Worm (Caenorhabditis elegans) whole organism, L1 larva: ENCODE results near the gene dao-6.

Source experiments
- C04F5.9 ChIP-seq: sonication (generic microtip); optimal IDR thresholded peaks from 2 replicates; lab custom pipeline; 2016; ENCODE audit warnings: missing genetic modification characterization, missing compliant biosample characterization
- C16A3.4 ChIP-seq: fragments of 150-350 bp; optimal IDR thresholded peaks from 2 replicates; lab custom pipeline; 2014; ENCODE audit warnings: missing biosample characterization, missing genetic modification characterization
- F16B12.6 ChIP-seq: fragments of 150-350 bp; optimal IDR thresholded peaks from 2 replicates; lab custom pipeline; 2014; ENCODE audit warnings: missing biosample characterization, missing genetic modification characterization
- Y116A8C.19 ChIP-seq: sonication (generic microtip); optimal IDR thresholded peaks from 2 replicates; lab custom pipeline; 2016; ENCODE audit warnings: missing compliant biosample characterization, missing genetic modification characterization, borderline replicate concordance
- aha-1 ChIP-seq: fragments of 150-350 bp; optimal IDR thresholded peaks from 2 replicates; lab custom pipeline; 2014; ENCODE audit warnings: missing biosample characterization, missing genetic modification characterization
- blmp-1 ChIP-seq: fragments of 150-350 bp; optimal IDR thresholded peaks from 2 replicates; lab custom pipeline; 2014; ENCODE audit warnings: missing biosample characterization, missing genetic modification characterization
- ceh-82 ChIP-seq, 3 experiments: fragments of 150-350 bp in 1 of 3; sonication (generic microtip) in 2 of 3; optimal IDR thresholded peaks; 2 replicates each; lab custom pipeline; 2014 to 2017; ENCODE audit warnings: missing biosample characterization in 3 of 3, missing genetic modification characterization in 3 of 3
- ceh-88 ChIP-seq: fragments of 200-800 bp; sonication (Bioruptor generic); IDR thresholded peaks from 2 replicates; pipeline ENCODE4 v1.3.6; 2022; ENCODE audit warnings: missing genetic modification characterization, missing compliant biosample characterization
- dpl-1 ChIP-seq, 3 experiments: fragments of 150-350 bp in 2 of 3; sonication (generic microtip) in 1 of 3; optimal IDR thresholded peaks; 2 replicates each; lab custom pipeline; 2014 to 2017; ENCODE audit warnings: missing biosample characterization in 3 of 3, missing genetic modification characterization in 3 of 3, missing genetic modification reagents in 3 of 3
- efl-1 ChIP-seq, 4 experiments: fragments of 150-350 bp; optimal IDR thresholded peaks in 3 of 4; peaks in 1 of 4; 1 replicate in 1 of 4; 2 replicates in 3 of 4; lab custom pipeline; 2014; ENCODE audit warnings: missing biosample characterization in 2 of 4, missing genetic modification characterization in 2 of 4, missing genetic modification reagents in 2 of 4
- egl-13 ChIP-seq: sonication (generic microtip); optimal IDR thresholded peaks from 2 replicates; lab custom pipeline; 2016; ENCODE audit warnings: missing genotype, missing genetic modification reagents, missing genetic modification characterization, missing compliant biosample characterization
- egl-27 ChIP-seq, 2 experiments: fragments of 150-350 bp in 1 of 2; sonication (generic microtip); optimal IDR thresholded peaks; 3 replicates each; lab custom pipeline; 2017 to 2018; ENCODE audit warnings: missing biosample characterization in 2 of 2, missing genetic modification characterization in 2 of 2, missing genetic modification reagents in 2 of 2
- ets-5 ChIP-seq: fragments of 200-800 bp; sonication (Bioruptor generic); IDR thresholded peaks from 2 replicates; pipeline ENCODE4 v1.3.6; 2022; ENCODE audit warnings: missing genetic modification characterization, missing compliant biosample characterization
- fkh-10 ChIP-seq: sonication (generic microtip); optimal IDR thresholded peaks from 2 replicates; lab custom pipeline; 2017; ENCODE audit warnings: missing biosample characterization, missing genetic modification reagents, missing genetic modification characterization
- fos-1 ChIP-seq: fragments of 150-350 bp; optimal IDR thresholded peaks from 2 replicates; lab custom pipeline; 2014; ENCODE audit warnings: missing biosample characterization, missing genetic modification characterization
- grh-1 ChIP-seq: fragments of 200-800 bp; sonication (Bioruptor generic); IDR thresholded peaks from 2 replicates; pipeline ENCODE4 v1.3.6; 2022; ENCODE audit warnings: missing genetic modification reagents, missing genetic modification characterization, missing compliant biosample characterization
- hlh-4 ChIP-seq: sonication (generic microtip); optimal IDR thresholded peaks from 2 replicates; lab custom pipeline; 2016; ENCODE audit warnings: mild to moderate bottlenecking, missing genetic modification characterization, missing compliant biosample characterization
- hpl-2 ChIP-seq: fragments of 150-350 bp; optimal IDR thresholded peaks from 2 replicates; lab custom pipeline; 2014; ENCODE audit warnings: missing biosample characterization, missing genetic modification reagents, missing genetic modification characterization
- isw-1 ChIP-seq: fragments of 200-800 bp; sonication (Bioruptor generic); IDR thresholded peaks from 2 replicates; pipeline ENCODE4 v1.3.6; 2022; ENCODE audit warnings: missing genetic modification characterization, missing compliant biosample characterization
- lin-13 ChIP-seq: fragments of 150-350 bp; optimal IDR thresholded peaks from 2 replicates; lab custom pipeline; 2014; ENCODE audit warnings: missing biosample characterization, missing genetic modification reagents, missing genetic modification characterization
- lin-14 ChIP-seq: fragments of 200-800 bp; sonication (Bioruptor generic); optimal IDR thresholded peaks from 2 replicates; lab custom pipeline; 2018; ENCODE audit warnings: mild to moderate bottlenecking, missing genetic modification characterization, moderate library complexity, missing compliant biosample characterization
- lin-15B ChIP-seq: fragments of 150-350 bp; sonication (generic microtip); optimal IDR thresholded peaks from 3 replicates; lab custom pipeline; 2014; ENCODE audit warnings: missing biosample characterization, missing genetic modification characterization
- lsy-2 ChIP-seq, 2 experiments: fragments of 150-350 bp; optimal IDR thresholded peaks; 2 replicates each; lab custom pipeline; 2014; ENCODE audit warnings: missing biosample characterization in 2 of 2, missing genetic modification characterization in 2 of 2
- mab-9 ChIP-seq: fragments of 200-800 bp; sonication (Bioruptor generic); IDR thresholded peaks from 2 replicates; pipeline ENCODE4 v1.3.6; 2022; ENCODE audit warnings: missing genetic modification reagents, missing genetic modification characterization, missing compliant biosample characterization
- mef-2 ChIP-seq: fragments of 150-350 bp; optimal IDR thresholded peaks from 2 replicates; lab custom pipeline; 2014; ENCODE audit warnings: missing biosample characterization, missing genetic modification characterization
- nhr-11 ChIP-seq: fragments of 150-350 bp; optimal IDR thresholded peaks from 2 replicates; lab custom pipeline; 2014; ENCODE audit warnings: missing biosample characterization, missing genetic modification characterization
- nhr-12 ChIP-seq: sonication (generic microtip); optimal IDR thresholded peaks from 2 replicates; lab custom pipeline; 2017; ENCODE audit warnings: missing biosample characterization, missing genetic modification characterization
- nhr-19 ChIP-seq: fragments of 200-800 bp; sonication (Bioruptor generic); conservative IDR thresholded peaks from 2 replicates; pipeline ENCODE4 v1.3.6; 2022; ENCODE audit warnings: missing genetic modification characterization, missing compliant biosample characterization
- nhr-20 ChIP-seq: sonication (generic microtip); optimal IDR thresholded peaks from 2 replicates; lab custom pipeline; 2016; ENCODE audit warnings: mild to moderate bottlenecking, missing genetic modification characterization, missing compliant biosample characterization
- nhr-47 ChIP-seq: sonication (generic microtip); optimal IDR thresholded peaks from 2 replicates; lab custom pipeline; 2016; ENCODE audit warnings: mild to moderate bottlenecking, missing genetic modification characterization, moderate library complexity, missing compliant biosample characterization
- nhr-76 ChIP-seq: sonication (generic microtip); optimal IDR thresholded peaks from 2 replicates; lab custom pipeline; 2017; ENCODE audit warnings: missing biosample characterization, missing genetic modification characterization
- nhr-84 ChIP-seq: sonication (generic microtip); optimal IDR thresholded peaks from 2 replicates; lab custom pipeline; 2017; ENCODE audit warnings: missing biosample characterization, missing genetic modification characterization
- pqm-1 ChIP-seq: sonication (generic microtip); optimal IDR thresholded peaks from 3 replicates; lab custom pipeline; 2017; ENCODE audit warnings: missing biosample characterization, missing genetic modification characterization
- rnt-1 ChIP-seq: sonication (generic microtip); optimal IDR thresholded peaks from 2 replicates; lab custom pipeline; 2016; ENCODE audit warnings: mild to moderate bottlenecking, missing genetic modification characterization, moderate library complexity, missing compliant biosample characterization
- skn-1 ChIP-seq: fragments of 150-350 bp; optimal IDR thresholded peaks from 2 replicates; lab custom pipeline; 2014; ENCODE audit warnings: missing biosample characterization, missing genetic modification characterization
- snpc-4 ChIP-seq: fragments of 150-350 bp; optimal IDR thresholded peaks from 2 replicates; lab custom pipeline; 2014; ENCODE audit warnings: missing biosample characterization, missing genetic modification characterization
- snu-23 ChIP-seq: sonication (generic microtip); optimal IDR thresholded peaks from 2 replicates; lab custom pipeline; 2016; ENCODE audit warnings: missing genetic modification characterization, missing compliant biosample characterization
- sox-4 ChIP-seq: sonication (generic microtip); optimal IDR thresholded peaks from 2 replicates; lab custom pipeline; 2016; ENCODE audit warnings: missing genetic modification characterization, missing compliant biosample characterization
- sup-37 ChIP-seq: fragments of 200-800 bp; sonication (Bioruptor generic); optimal IDR thresholded peaks from 2 replicates; lab custom pipeline; 2018; ENCODE audit warnings: mild to moderate bottlenecking, missing genetic modification characterization, missing compliant biosample characterization
- tbx-2 ChIP-seq: sonication (generic microtip); optimal IDR thresholded peaks from 2 replicates; lab custom pipeline; 2016; ENCODE audit warnings: missing genetic modification characterization, missing compliant biosample characterization
- unc-98 ChIP-seq: fragments of 200-800 bp; sonication (Bioruptor generic); IDR thresholded peaks from 2 replicates; pipeline ENCODE4 v1.3.6; 2022; ENCODE audit warnings: missing genetic modification characterization, missing compliant biosample characterization
- vab-15 ChIP-seq: sonication (generic microtip); optimal IDR thresholded peaks from 2 replicates; lab custom pipeline; 2017; ENCODE audit warnings: missing genotype, mild to moderate bottlenecking, missing genetic modification characterization, missing compliant biosample characterization
- xbp-1 ChIP-seq: sonication (generic microtip); optimal IDR thresholded peaks from 2 replicates; lab custom pipeline; 2016; ENCODE audit warnings: missing genetic modification characterization, missing compliant biosample characterization
- zip-4 ChIP-seq: fragments of 200-800 bp; sonication (Bioruptor generic); optimal IDR thresholded peaks from 2 replicates; lab custom pipeline; 2018; ENCODE audit warnings: mild to moderate bottlenecking, missing genetic modification characterization, moderate library complexity, missing compliant biosample characterization
- ztf-4 ChIP-seq: fragments of 150-350 bp; optimal IDR thresholded peaks from 2 replicates; lab custom pipeline; 2014; ENCODE audit warnings: missing biosample characterization, missing genetic modification characterization

dao-6 gene

ce11 chrIII:9705157-9705905, 30.7 kb downstream of the dao-6 start:
- TF ChIP-seq blmp-1 (tag; lab: Kevin White, UChicago): peak; percentile 41
- TF ChIP-seq snpc-4 (tag; lab: Kevin White, UChicago): no peak

- TF ChIP-seq Y116A8C.19 (no peak), efl-1 (optimal IDR thresholded peaks at IDR 0.05; lab: Kevin White, UChicago) (no peak), efl-1 (GFP tag; optimal IDR thresholded peaks at IDR 0.05 in 1 of 2; lab: Kevin White, UChicago) (peak in 1 of 2 experiments; percentile 51), lin-14 (GFP tag; lab: Kevin White, UChicago) (peak; percentile 1)
Measured at ce11 chrIII:9704606-9704938, 31.4 kb downstream of the dao-6 start.

- TF ChIP-seq mab-9 (GFP tag; lab: Robert Waterston, UW) (peak; percentile 31; the same call in 1 of the 2 replicates), nhr-84 (no peak), isw-1 (GFP tag; lab: Robert Waterston, UW) (no peak; the same call in 1 of the 2 replicates), egl-13 (peak; percentile 30), lin-14 (GFP tag; lab: Kevin White, UChicago) (peak; percentile 89), rnt-1 (tag; lab: Kevin White, UChicago) (peak; percentile 33), pqm-1 (tag; lab: Kevin White, UChicago) (no peak), F16B12.6 (tag; lab: Kevin White, UChicago) (peak; percentile 14), grh-1 (GFP tag; lab: Robert Waterston, UW) (no peak), mef-2 (tag; lab: Kevin White, UChicago) (no peak), skn-1 (tag; lab: Kevin White, UChicago) (peak; percentile 33), blmp-1 (tag; lab: Kevin White, UChicago) (peak; percentile 90), lin-13 (GFP tag; lab: Kevin White, UChicago) (peak; percentile 40), dpl-1 (GFP tag; optimal IDR thresholded peaks at IDR 0.05; lab: Kevin White, UChicago) (peak in 1 of 3 experiments; percentile 6), ets-5 (no peak), C04F5.9 (tag; lab: Kevin White, UChicago) (no peak), nhr-19 (GFP tag; lab: Robert Waterston, UW) (0 out of 2 replicates have a peak, but pooled peaks have one; percentile 8), fkh-10 (peak; percentile 38), efl-1 (optimal IDR thresholded peaks at IDR 0.05; lab: Kevin White, UChicago) (no peak), efl-1 (GFP tag; optimal IDR thresholded peaks at IDR 0.05 in 1 of 2; lab: Kevin White, UChicago) (peak in 1 of 2 experiments; percentile 61), snu-23 (GFP tag; lab: Kevin White, UChicago) (peak; percentile 37), C16A3.4 (tag; lab: Kevin White, UChicago) (no peak), sup-37 (GFP tag; lab: Kevin White, UChicago) (no peak), vab-15 (tag; lab: Kevin White, UChicago) (no peak), ztf-4 (tag; lab: Kevin White, UChicago) (no peak), lsy-2 (tag; optimal IDR thresholded peaks at IDR 0.05; lab: Kevin White, UChicago) (peak in 1 of 2 experiments; percentile 67), xbp-1 (peak; percentile 7), lin-15B (tag; lab: Kevin White, UChicago) (no peak), sox-4 (peak; percentile 8), tbx-2 (peak; percentile 62), egl-27 (tag; optimal IDR thresholded peaks at IDR 0.05; lab: Kevin White, UChicago) (no peak), ceh-82 (tag; optimal IDR thresholded peaks at IDR 0.05; lab: Kevin White, UChicago) (peak in 2 of 3 experiments; percentile 2 to 31), nhr-12 (tag; lab: Kevin White, UChicago) (no peak), ceh-88 (0 out of 2 replicates have a peak, but pooled peaks have one; percentile 14), nhr-47 (tag; lab: Kevin White, UChicago) (peak; percentile 62), fos-1 (tag; lab: Kevin White, UChicago) (no peak), nhr-76 (tag; lab: Kevin White, UChicago) (no peak), zip-4 (GFP tag; lab: Kevin White, UChicago) (no peak), nhr-20 (peak; percentile 24), nhr-11 (tag; lab: Kevin White, UChicago) (no peak), hlh-4 (tag; lab: Kevin White, UChicago) (no peak), unc-98 (GFP tag; lab: Robert Waterston, UW) (no peak), hpl-2 (GFP tag; lab: Kevin White, UChicago) (no peak), aha-1 (tag; lab: Kevin White, UChicago) (no peak)
Measured at ce11 chrIII:9703747-9704605, 32.0 kb downstream of the dao-6 start.
